Fruit fly (Drosophila melanogaster) whole organism, embryonic: ENCODE measurements around the gene eloF.

Source experiments
- Abd-B ChIP-seq: fragments of 200-800 bp; sonication (Bioruptor generic); optimal IDR thresholded peaks from 2 replicates; lab custom pipeline; 2018; ENCODE audit warnings: missing biosample characterization, mild to moderate bottlenecking, missing genetic modification characterization, moderate library complexity
- Adf1 ChIP-seq: fragments of 200-800 bp; sonication (Bioruptor generic); IDR thresholded peaks from 2 replicates; pipeline ENCODE4 v1.3.6; 2022; ENCODE audit warnings: missing biosample characterization, missing genetic modification characterization
- Asciz ChIP-seq: fragments of 200-800 bp; sonication (Bioruptor generic); optimal IDR thresholded peaks from 2 replicates; lab custom pipeline; 2017; ENCODE audit warnings: missing biosample characterization, mild to moderate bottlenecking, missing genetic modification characterization, missing genetic modification reagents
- B-H1 ChIP-seq: fragments of 200-800 bp; sonication (Bioruptor generic); IDR thresholded peaks from 3 replicates; pipeline ENCODE4 v1.3.6; 2022; ENCODE audit warnings: missing biosample characterization, missing genetic modification characterization
- Bdp1 ChIP-seq: fragments of 200-800 bp; sonication (Bioruptor generic); optimal IDR thresholded peaks from 3 replicates; lab custom pipeline; 2016; ENCODE audit warnings: missing biosample characterization, missing genetic modification characterization
- CG10321 ChIP-seq: fragments of 200-800 bp; sonication (Bioruptor generic); IDR thresholded peaks from 2 replicates; pipeline ENCODE4 v1.3.6; 2022; ENCODE audit warnings: missing biosample characterization, missing genetic modification characterization
- CG11247 ChIP-seq: fragments of 200-800 bp; sonication (Bioruptor generic); IDR thresholded peaks from 2 replicates; pipeline ENCODE4 v1.3.6; 2022; ENCODE audit warnings: missing biosample characterization, missing genetic modification characterization
- CG11456 ChIP-seq: fragments of 200-800 bp; sonication (Bioruptor generic); IDR thresholded peaks from 3 replicates; pipeline ENCODE4 v1.3.6; 2022; ENCODE audit warnings: missing biosample characterization, missing genetic modification characterization
- CG11695 ChIP-seq: fragments of 200-800 bp; sonication (Bioruptor generic); IDR thresholded peaks from 3 replicates; pipeline ENCODE4 v1.3.6; 2022; ENCODE audit warnings: missing biosample characterization, missing genetic modification characterization
- CG12391 ChIP-seq: fragments of 200-800 bp; sonication (Bioruptor generic); optimal IDR thresholded peaks from 3 replicates; lab custom pipeline; 2018; ENCODE audit warnings: missing biosample characterization, mild to moderate bottlenecking, missing genetic modification characterization, moderate library complexity
- CG14965 ChIP-seq: fragments of 200-800 bp; sonication (Bioruptor generic); optimal IDR thresholded peaks from 2 replicates; lab custom pipeline; 2016; ENCODE audit warnings: missing biosample characterization, missing genetic modification characterization, borderline replicate concordance
- CG15011 ChIP-seq: fragments of 200-800 bp; sonication (Bioruptor generic); optimal IDR thresholded peaks from 3 replicates; lab custom pipeline; 2018; ENCODE audit warnings: missing biosample characterization, mild to moderate bottlenecking, missing genetic modification characterization
- CG17385 ChIP-seq: fragments of 200-800 bp; sonication (Bioruptor generic); optimal IDR thresholded peaks from 3 replicates; lab custom pipeline; 2018; ENCODE audit warnings: missing biosample characterization, mild to moderate bottlenecking, missing genetic modification characterization
- CG17612 ChIP-seq: fragments of 200-800 bp; sonication (Bioruptor generic); IDR thresholded peaks from 2 replicates; pipeline ENCODE4 v1.3.6; 2022; ENCODE audit warnings: missing biosample characterization, missing genetic modification characterization
- CG1792 ChIP-seq: fragments of 200-800 bp; sonication (Bioruptor generic); optimal IDR thresholded peaks from 2 replicates; lab custom pipeline; 2016; ENCODE audit warnings: missing biosample characterization, missing genetic modification characterization
- CG2120 ChIP-seq: fragments of 200-800 bp; sonication (Bioruptor generic); optimal IDR thresholded peaks from 3 replicates; lab custom pipeline; 2016; ENCODE audit warnings: missing biosample characterization, missing genetic modification characterization
- CG3163 ChIP-seq: fragments of 200-800 bp; sonication (Bioruptor generic); optimal IDR thresholded peaks from 3 replicates; lab custom pipeline; 2016; ENCODE audit warnings: missing biosample characterization, missing genetic modification characterization
- CG34224 ChIP-seq: fragments of 200-800 bp; sonication (Bioruptor generic); IDR thresholded peaks from 3 replicates; pipeline ENCODE4 v1.3.6; 2022; ENCODE audit warnings: missing biosample characterization, missing genetic modification characterization; ENCODE audit not compliant: partially characterized antibody
- CG8281 ChIP-seq: fragments of 200-800 bp; sonication (Bioruptor generic); optimal IDR thresholded peaks from 2 replicates; lab custom pipeline; 2018; ENCODE audit warnings: missing biosample characterization, mild to moderate bottlenecking, missing genetic modification characterization, moderate library complexity
- CG8388 ChIP-seq: fragments of 200-800 bp; sonication (Bioruptor generic); optimal IDR thresholded peaks from 2 replicates; lab custom pipeline; 2019; ENCODE audit warnings: missing biosample characterization, mild to moderate bottlenecking, missing genetic modification characterization, moderate library complexity
- CG9609 ChIP-seq: fragments of 200-800 bp; sonication (Bioruptor generic); optimal IDR thresholded peaks from 3 replicates; lab custom pipeline; 2016; ENCODE audit warnings: missing biosample characterization, missing genetic modification characterization
- H15 ChIP-seq: fragments of 200-800 bp; sonication (Bioruptor generic); IDR thresholded peaks from 3 replicates; pipeline ENCODE4 v1.3.6; 2022; ENCODE audit warnings: missing biosample characterization, missing genetic modification characterization
- H2.0 ChIP-seq: fragments of 200-800 bp; sonication (Bioruptor generic); IDR thresholded peaks from 2 replicates; pipeline ENCODE4 v1.3.6; 2022; ENCODE audit warnings: missing biosample characterization, missing genetic modification characterization
- Hand ChIP-seq: fragments of 200-800 bp; sonication (Bioruptor generic); optimal IDR thresholded peaks from 2 replicates; lab custom pipeline; 2017; ENCODE audit warnings: mild to moderate bottlenecking, missing biosample characterization, missing genetic modification reagents, missing genetic modification characterization
- Hey ChIP-seq: fragments of 200-800 bp; sonication (Bioruptor generic); optimal IDR thresholded peaks from 3 replicates; lab custom pipeline; 2018; ENCODE audit warnings: missing biosample characterization, mild to moderate bottlenecking, missing genetic modification characterization
- Lhr ChIP-seq: fragments of 200-800 bp; sonication (Bioruptor generic); optimal IDR thresholded peaks from 3 replicates; lab custom pipeline; 2017; ENCODE audit warnings: mild to moderate bottlenecking, missing biosample characterization, missing genetic modification reagents, missing genetic modification characterization
- MESR4 ChIP-seq: fragments of 200-800 bp; sonication (Bioruptor generic); optimal IDR thresholded peaks from 2 replicates; lab custom pipeline; 2018; ENCODE audit warnings: missing biosample characterization, mild to moderate bottlenecking, missing genetic modification characterization, moderate library complexity
- Sin3A ChIP-seq: fragments of >200 bp; optimal IDR thresholded peaks from 2 replicates; lab custom pipeline; 2018
- Sox102F ChIP-seq: fragments of 200-800 bp; sonication (Bioruptor generic); optimal IDR thresholded peaks from 2 replicates; lab custom pipeline; 2018; ENCODE audit warnings: missing biosample characterization, mild to moderate bottlenecking, missing genetic modification characterization, moderate library complexity
- TFAM ChIP-seq: fragments of 200-800 bp; sonication (Bioruptor generic); optimal IDR thresholded peaks from 2 replicates; lab custom pipeline; 2017; ENCODE audit warnings: missing biosample characterization, missing genetic modification characterization, inconsistent platforms
- Vsx1 ChIP-seq: fragments of 200-800 bp; sonication (Bioruptor generic); optimal IDR thresholded peaks from 2 replicates; lab custom pipeline; 2017; ENCODE audit warnings: missing biosample characterization, mild to moderate bottlenecking, missing genetic modification characterization, missing genetic modification reagents
- ase ChIP-seq: fragments of 200-800 bp; sonication (Bioruptor generic); IDR thresholded peaks from 3 replicates; pipeline ENCODE4 v1.3.6; 2022; ENCODE audit warnings: missing biosample characterization, missing genetic modification characterization
- bigmax ChIP-seq: fragments of 200-800 bp; sonication (Bioruptor generic); optimal IDR thresholded peaks from 2 replicates; lab custom pipeline; 2018; ENCODE audit warnings: missing biosample characterization, mild to moderate bottlenecking, missing genetic modification characterization
- bowl ChIP-seq: fragments of 200-800 bp; sonication (Bioruptor generic); IDR thresholded peaks from 2 replicates; pipeline ENCODE4 v1.3.6; 2022; ENCODE audit warnings: missing biosample characterization, missing genetic modification characterization
- btn ChIP-seq: fragments of 200-800 bp; sonication (Bioruptor generic); optimal IDR thresholded peaks from 2 replicates; lab custom pipeline; 2016; ENCODE audit warnings: missing biosample characterization, missing genetic modification characterization
- caup ChIP-seq: fragments of 200-800 bp; sonication (Bioruptor generic); optimal IDR thresholded peaks from 3 replicates; lab custom pipeline; 2017; ENCODE audit warnings: missing biosample characterization, mild to moderate bottlenecking, missing genetic modification characterization, moderate library complexity; ENCODE audit not compliant: severe bottlenecking
- dati ChIP-seq: fragments of 200-800 bp; sonication (Bioruptor generic); IDR thresholded peaks from 2 replicates; pipeline ENCODE4 v1.3.6; 2022; ENCODE audit warnings: missing biosample characterization, missing genetic modification characterization
- exex ChIP-seq: fragments of 200-800 bp; sonication (Bioruptor generic); optimal IDR thresholded peaks from 4 replicates; lab custom pipeline; 2018; ENCODE audit warnings: missing biosample characterization, mild to moderate bottlenecking, missing genetic modification characterization, moderate library complexity
- fd3F ChIP-seq: fragments of 200-800 bp; sonication (Bioruptor generic); optimal IDR thresholded peaks from 2 replicates; lab custom pipeline; 2018; ENCODE audit warnings: missing biosample characterization, mild to moderate bottlenecking, missing genetic modification characterization, moderate library complexity
- jumu ChIP-seq: fragments of 200-800 bp; sonication (Bioruptor generic); optimal IDR thresholded peaks from 3 replicates; lab custom pipeline; 2016; ENCODE audit warnings: missing biosample characterization, missing genetic modification characterization
- mld ChIP-seq: fragments of 200-800 bp; sonication (Bioruptor generic); IDR thresholded peaks from 3 replicates; pipeline ENCODE4 v1.3.6; 2022; ENCODE audit warnings: missing biosample characterization, missing genetic modification characterization; ENCODE audit not compliant: partially characterized antibody
- pros ChIP-seq: fragments of 200-800 bp; sonication (Bioruptor generic); optimal IDR thresholded peaks from 3 replicates; lab custom pipeline; 2019; ENCODE audit warnings: missing biosample characterization, mild to moderate bottlenecking, missing genetic modification characterization, moderate library complexity
- sc ChIP-seq, 3 experiments: fragments of >200 bp in 2 of 3; fragments of 200-800 bp in 1 of 3; sonication (Bioruptor generic) in 1 of 3; optimal IDR thresholded peaks; 2 replicates in 2 of 3; 3 replicates in 1 of 3; lab custom pipeline; 2017; ENCODE audit warnings: mild to moderate bottlenecking in 1 of 3, missing biosample characterization in 1 of 3, missing genetic modification characterization in 1 of 3, missing genetic modification reagents in 1 of 3
- sd ChIP-seq: fragments of 200-800 bp; sonication (Bioruptor generic); optimal IDR thresholded peaks from 3 replicates; lab custom pipeline; 2018; ENCODE audit warnings: missing biosample characterization, mild to moderate bottlenecking, missing genetic modification characterization, moderate library complexity
- sim ChIP-seq: fragments of 200-800 bp; sonication (Bioruptor generic); IDR thresholded peaks from 2 replicates; pipeline ENCODE4 v1.3.6; 2022; ENCODE audit warnings: missing biosample characterization, missing genetic modification characterization
- so ChIP-seq: fragments of 200-800 bp; sonication (Bioruptor generic); IDR thresholded peaks from 3 replicates; pipeline ENCODE4 v1.3.6; 2022; ENCODE audit warnings: missing biosample characterization, missing genetic modification characterization
- vnd ChIP-seq: fragments of 200-800 bp; sonication (Bioruptor generic); IDR thresholded peaks from 3 replicates; pipeline ENCODE4 v1.3.6; 2022; ENCODE audit warnings: missing biosample characterization, missing genetic modification characterization; ENCODE audit not compliant: partially characterized antibody

eloF gene

dm6 chr3R:9767620-9768592, 46.1 kb upstream of the eloF start, which contains the start of gene Naa80 (continued):
- TF ChIP-seq sc (optimal IDR thresholded peaks at IDR 0.05; lab: Kevin White, UChicago) = no peak
- TF ChIP-seq sc (GFP tag; optimal IDR thresholded peaks at IDR 0.05; lab: Kevin White, UChicago) = no peak
- TF ChIP-seq so (GFP tag; lab: Robert Waterston, UW) = no peak
- no peak for TF ChIP-seq TFAM (GFP tag; lab: Kevin White, UChicago)
- no peak for TF ChIP-seq CG15011 (GFP tag; lab: Kevin White, UChicago)
- TF ChIP-seq CG2120 (GFP tag; lab: Kevin White, UChicago) = peak; percentile 89
- no peak for TF ChIP-seq bowl
- peak; percentile 76 for TF ChIP-seq caup (GFP tag; lab: Kevin White, UChicago)
- TF ChIP-seq B-H1 (GFP tag; lab: Robert Waterston, UW) = no peak
- TF ChIP-seq MESR4 (GFP tag; lab: Kevin White, UChicago) = peak; percentile 81
- peak; percentile 13 for TF ChIP-seq CG14965 (GFP tag; lab: Kevin White, UChicago)
- TF ChIP-seq Abd-B = peak; percentile 15
- TF ChIP-seq Bdp1 (GFP tag; lab: Kevin White, UChicago) = peak; percentile 58
- peak; percentile 17 for TF ChIP-seq fd3F (GFP tag; lab: Kevin White, UChicago)
- peak; percentile 99 for TF ChIP-seq CG17385 (GFP tag; lab: Kevin White, UChicago)
- TF ChIP-seq sd (tag; lab: Kevin White, UChicago) = peak; percentile 52
- no peak for TF ChIP-seq mld
- peak; percentile 76 for TF ChIP-seq Sin3A (lab: Kevin White, UChicago)
- TF ChIP-seq exex (tag; lab: Kevin White, UChicago) = peak; percentile 49
- TF ChIP-seq ase (GFP tag; lab: Robert Waterston, UW) = 0 out of 3 replicates have a peak, but pooled peaks have one; percentile 34
- peak; percentile 89 for TF ChIP-seq jumu
- peak; percentile 40 for TF ChIP-seq bigmax (GFP tag; lab: Kevin White, UChicago)
- TF ChIP-seq CG11695 (GFP tag; lab: Robert Waterston, UW) = no peak
- TF ChIP-seq CG3163 (GFP tag; lab: Kevin White, UChicago) = peak; percentile 67
- TF ChIP-seq Lhr (GFP tag; lab: Kevin White, UChicago) = peak; percentile 16
- peak; percentile 53; the same call in 2 of the 3 replicates for TF ChIP-seq CG34224 (GFP tag; lab: Robert Waterston, UW)
- peak; percentile 25 for TF ChIP-seq CG1792 (GFP tag; lab: Kevin White, UChicago)
- TF ChIP-seq Hand (GFP tag; lab: Kevin White, UChicago) = no peak
- TF ChIP-seq btn = no peak
- no peak for TF ChIP-seq sim (GFP tag; lab: Robert Waterston, UW)
- peak; percentile 38 for TF ChIP-seq CG12391 (tag; lab: Kevin White, UChicago)
- no peak for TF ChIP-seq vnd (GFP tag; lab: Robert Waterston, UW)
- TF ChIP-seq CG11456 (GFP tag; lab: Robert Waterston, UW) = peak; percentile 80
- no peak for TF ChIP-seq Sox102F (GFP tag; lab: Kevin White, UChicago)
- peak; percentile 11; the same call in 1 of the 2 replicates for TF ChIP-seq CG10321 (GFP tag; lab: Robert Waterston, UW)
- no peak for TF ChIP-seq Asciz
- TF ChIP-seq Hey = peak; percentile 14
- no peak for TF ChIP-seq pros (GFP tag; lab: Kevin White, UChicago)
- TF ChIP-seq CG17612 (GFP tag; lab: Robert Waterston, UW) = no peak
- TF ChIP-seq Vsx1 (GFP tag; lab: Kevin White, UChicago) = no peak
- TF ChIP-seq CG11247 = peak; percentile 79
- TF ChIP-seq Adf1 (GFP tag; lab: Robert Waterston, UW) = peak; percentile 67
- TF ChIP-seq CG9609 = peak; percentile 78
- TF ChIP-seq CG8388 (GFP tag; lab: Kevin White, UChicago) = peak; percentile 23
- TF ChIP-seq CG8281 (tag; lab: Kevin White, UChicago) = no peak
- peak; percentile 53; the same call in 1 of the 3 replicates for TF ChIP-seq H15
- TF ChIP-seq H2.0 (GFP tag; lab: Robert Waterston, UW) = peak; percentile 53
- TF ChIP-seq dati (GFP tag; lab: Robert Waterston, UW) = no peak
